Worm (Caenorhabditis elegans) whole organism, L4 larva: ENCODE results near the gene ttr-6.
A peak's percentile ranks its signal among the peaks of the same experiment; 100 is the strongest.

ENCODE experiments used
- F49E8.2 ChIP-seq: sonication (generic microtip); optimal IDR thresholded peaks from 2 replicates; lab custom pipeline; 2016; ENCODE audit warnings: missing compliant biosample characterization, mild to moderate bottlenecking, missing genetic modification characterization, borderline replicate concordance
- R02D3.7 ChIP-seq: fragments of 150-350 bp; sonication (generic microtip); optimal IDR thresholded peaks from 3 replicates; lab custom pipeline; 2014; ENCODE audit warnings: missing biosample characterization, missing genetic modification characterization
- Y75B8A.6 ChIP-seq: fragments of 200-800 bp; sonication (Bioruptor generic); IDR thresholded peaks from 2 replicates; pipeline ENCODE4 v1.3.6; 2022; ENCODE audit warnings: missing genetic modification reagents, missing genetic modification characterization, missing compliant biosample characterization
- aha-1 ChIP-seq: fragments of 150-350 bp; peaks from one replicate; lab custom pipeline; 2014; ENCODE audit warnings: missing biosample characterization, missing genetic modification characterization
- arid-1 ChIP-seq: fragments of 200-800 bp; sonication (Bioruptor generic); conservative IDR thresholded peaks from 2 replicates; pipeline ENCODE4 v1.3.6; 2022; ENCODE audit warnings: missing genetic modification reagents, missing genetic modification characterization, missing compliant biosample characterization
- attf-4 ChIP-seq: sonication (generic microtip); optimal IDR thresholded peaks from 3 replicates; lab custom pipeline; 2017; ENCODE audit warnings: missing biosample characterization, missing genetic modification characterization
- cey-2 ChIP-seq: sonication (generic microtip); optimal IDR thresholded peaks from 3 replicates; lab custom pipeline; 2017; ENCODE audit warnings: missing genetic modification characterization, mild to moderate bottlenecking, missing compliant biosample characterization, antibody characterized with exemption, borderline replicate concordance; ENCODE audit not compliant: insufficient read depth
- ctbp-1 ChIP-seq: fragments of 200-800 bp; sonication (Bioruptor generic); IDR thresholded peaks from 2 replicates; pipeline ENCODE4 v1.3.6; 2022; ENCODE audit warnings: missing genetic modification reagents, missing genetic modification characterization, missing compliant biosample characterization
- daf-16 ChIP-seq, 3 experiments: sonication (generic microtip); optimal IDR thresholded peaks; 2 replicates each; lab custom pipeline; 2016 to 2017; ENCODE audit warnings: missing genetic modification characterization in 3 of 3, missing genetic modification reagents in 3 of 3, mild to moderate bottlenecking in 2 of 3, missing compliant biosample characterization in 2 of 3, missing biosample characterization in 1 of 3, moderate library complexity in 1 of 3
- daf-19 ChIP-seq: fragments of 200-800 bp; sonication (Bioruptor generic); conservative IDR thresholded peaks from 2 replicates; pipeline ENCODE4 v1.3.6; 2022; ENCODE audit warnings: missing genetic modification characterization, missing compliant biosample characterization
- dmd-6 ChIP-seq: fragments of 200-800 bp; sonication (Bioruptor generic); IDR thresholded peaks from 2 replicates; pipeline ENCODE4 v1.3.6; 2022; ENCODE audit warnings: missing genetic modification reagents, missing genetic modification characterization, missing compliant biosample characterization
- dve-1 ChIP-seq: sonication (generic microtip); optimal IDR thresholded peaks from 2 replicates; lab custom pipeline; 2017; ENCODE audit warnings: antibody characterized with exemption, mild to moderate bottlenecking, missing genetic modification characterization, missing compliant biosample characterization; ENCODE audit not compliant: insufficient read depth
- hif-1 ChIP-seq, 2 experiments: sonication (generic microtip); optimal IDR thresholded peaks; 2 replicates each; lab custom pipeline; 2016 to 2017; ENCODE audit warnings: missing compliant biosample characterization in 2 of 2, missing genetic modification characterization in 2 of 2, missing genetic modification reagents in 2 of 2, missing genotype in 2 of 2, mild to moderate bottlenecking in 1 of 2
- hlh-11 ChIP-seq: fragments of 200-800 bp; sonication (Bioruptor generic); optimal IDR thresholded peaks from 2 replicates; lab custom pipeline; 2018; ENCODE audit warnings: mild to moderate bottlenecking, missing genetic modification characterization, missing compliant biosample characterization
- hlh-30 ChIP-seq: sonication (generic microtip); optimal IDR thresholded peaks from 2 replicates; lab custom pipeline; 2017; ENCODE audit warnings: antibody characterized with exemption, mild to moderate bottlenecking, missing genetic modification characterization, missing compliant biosample characterization; ENCODE audit not compliant: insufficient read depth
- lin-15B ChIP-seq: fragments of 150-350 bp; sonication (generic microtip); optimal IDR thresholded peaks from 3 replicates; lab custom pipeline; 2014; ENCODE audit warnings: missing biosample characterization, missing genetic modification characterization
- lsy-2 ChIP-seq, 2 experiments: fragments of 150-350 bp in 1 of 2; sonication (generic microtip) in 1 of 2; optimal IDR thresholded peaks; 2 replicates each; lab custom pipeline; 2014 to 2017; ENCODE audit warnings: missing biosample characterization in 2 of 2, missing genetic modification characterization in 2 of 2
- mdl-1 ChIP-seq, 2 experiments: fragments of 150-350 bp in 1 of 2; sonication (generic microtip) in 1 of 2; optimal IDR thresholded peaks; 2 replicates each; lab custom pipeline; 2014 to 2017; ENCODE audit warnings: missing biosample characterization in 2 of 2, missing genetic modification characterization in 2 of 2
- mdt-29 ChIP-seq: fragments of 200-800 bp; sonication (Bioruptor generic); IDR thresholded peaks from 2 replicates; pipeline ENCODE4 v1.3.6; 2022; ENCODE audit warnings: missing genetic modification reagents, missing genetic modification characterization, missing compliant biosample characterization
- mep-1 ChIP-seq: fragments of 150-350 bp; sonication (generic microtip); optimal IDR thresholded peaks from 3 replicates; lab custom pipeline; 2014; ENCODE audit warnings: missing biosample characterization, missing genetic modification characterization
- mes-2 ChIP-seq: sonication (generic microtip); optimal IDR thresholded peaks from 2 replicates; lab custom pipeline; 2016; ENCODE audit warnings: missing genotype, mild to moderate bottlenecking, missing genetic modification characterization, missing compliant biosample characterization; ENCODE audit not compliant: poor library complexity, severe bottlenecking
- mxl-3 ChIP-seq: fragments of 200-800 bp; sonication (Bioruptor generic); optimal IDR thresholded peaks from 2 replicates; lab custom pipeline; 2018; ENCODE audit warnings: mild to moderate bottlenecking, missing genetic modification characterization, missing compliant biosample characterization
- nhr-102 ChIP-seq: sonication (generic microtip); optimal IDR thresholded peaks from 2 replicates; lab custom pipeline; 2016; ENCODE audit warnings: mild to moderate bottlenecking, missing genetic modification characterization, moderate library complexity, missing compliant biosample characterization
- nhr-11 ChIP-seq: fragments of 150-350 bp; optimal IDR thresholded peaks from 2 replicates; lab custom pipeline; 2014; ENCODE audit warnings: missing biosample characterization, missing genetic modification characterization
- nhr-237 ChIP-seq: sonication (generic microtip); optimal IDR thresholded peaks from 2 replicates; lab custom pipeline; 2017; ENCODE audit warnings: missing biosample characterization, missing genetic modification characterization
- nhr-28 ChIP-seq: fragments of 150-350 bp; optimal IDR thresholded peaks from 2 replicates; lab custom pipeline; 2014; ENCODE audit warnings: missing biosample characterization, missing genetic modification characterization
- nhr-77 ChIP-seq: fragments of 150-350 bp; optimal IDR thresholded peaks from 2 replicates; lab custom pipeline; 2014; ENCODE audit warnings: missing biosample characterization, missing genetic modification characterization
- php-3 ChIP-seq: fragments of 200-800 bp; sonication (Bioruptor generic); IDR thresholded peaks from 2 replicates; pipeline ENCODE4 v1.3.6; 2022; ENCODE audit warnings: missing genetic modification reagents, missing genetic modification characterization, missing compliant biosample characterization
- pqm-1 ChIP-seq: sonication (generic microtip); optimal IDR thresholded peaks from 2 replicates; lab custom pipeline; 2017; ENCODE audit warnings: missing biosample characterization, missing genetic modification characterization
- saeg-2 ChIP-seq: fragments of 200-800 bp; sonication (Bioruptor generic); IDR thresholded peaks from 2 replicates; pipeline ENCODE4 v1.3.6; 2022; ENCODE audit warnings: missing genetic modification reagents, missing genetic modification characterization, missing compliant biosample characterization
- spr-1 ChIP-seq: sonication (generic microtip); optimal IDR thresholded peaks from 2 replicates; lab custom pipeline; 2016; ENCODE audit warnings: mild to moderate bottlenecking, missing genetic modification characterization, missing compliant biosample characterization
- tag-97 ChIP-seq: fragments of 200-800 bp; sonication (Bioruptor generic); IDR thresholded peaks from 2 replicates; pipeline ENCODE4 v1.3.6; 2022; ENCODE audit warnings: missing genetic modification characterization, missing compliant biosample characterization
- tra-1 ChIP-seq: fragments of 200-800 bp; sonication (Bioruptor generic); IDR thresholded peaks from 2 replicates; pipeline ENCODE4 v1.3.6; 2022; ENCODE audit warnings: missing genetic modification reagents, missing genetic modification characterization, missing compliant biosample characterization
- unc-62 ChIP-seq, 3 experiments: fragments of 150-350 bp in 1 of 3; sonication (generic microtip); optimal IDR thresholded peaks in 2 of 3; peaks in 1 of 3; 1 replicate in 1 of 3; 2 replicates in 2 of 3; lab custom pipeline; 2014 to 2017; ENCODE audit warnings: missing biosample characterization in 3 of 3, missing genetic modification characterization in 3 of 3, missing genetic modification reagents in 3 of 3, missing genotype in 1 of 3
- ztf-11 ChIP-seq: fragments of 150-350 bp; optimal IDR thresholded peaks from 2 replicates; lab custom pipeline; 2014; ENCODE audit warnings: missing biosample characterization, missing genetic modification characterization
- ztf-7 ChIP-seq: fragments of 150-350 bp; optimal IDR thresholded peaks from 2 replicates; lab custom pipeline; 2014; ENCODE audit warnings: missing biosample characterization, missing genetic modification characterization

The ttr-6 gene

DNA sequence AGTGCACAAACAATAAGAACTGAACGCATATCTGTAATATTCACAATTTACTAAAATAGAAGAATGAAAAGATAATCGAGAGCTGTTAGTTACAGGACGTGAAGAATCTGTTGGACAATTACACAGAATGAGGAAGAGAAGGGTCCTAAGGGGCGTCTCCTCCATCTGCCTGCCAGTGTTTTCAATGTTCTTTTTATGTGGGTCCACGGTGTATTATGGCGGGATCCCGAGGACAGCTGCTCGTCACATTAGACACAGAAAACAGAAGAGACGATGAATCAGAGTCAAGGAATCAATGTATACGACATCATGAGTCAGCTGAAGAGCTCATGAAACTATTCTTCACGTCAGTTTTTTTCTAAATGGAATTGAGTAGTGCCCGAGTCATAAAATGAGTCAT is at the start of gene ttr-6:
TSS of gene ttr-6 (minus strand) at position 33 of the 400 bp plus-strand sequence.
- TF ChIP-seq ctbp-1 (GFP tag; lab: Robert Waterston, UW) (no peak), daf-16 (GFP tag; optimal IDR thresholded peaks at IDR 0.05; lab: Kevin White, UChicago) (peak in 1 of 2 experiments; percentile 44), daf-16 (tag; optimal IDR thresholded peaks at IDR 0.05; lab: Kevin White, UChicago) (no peak)
- TF ChIP-seq, all 104 proteins: peak for 1

DNA sequence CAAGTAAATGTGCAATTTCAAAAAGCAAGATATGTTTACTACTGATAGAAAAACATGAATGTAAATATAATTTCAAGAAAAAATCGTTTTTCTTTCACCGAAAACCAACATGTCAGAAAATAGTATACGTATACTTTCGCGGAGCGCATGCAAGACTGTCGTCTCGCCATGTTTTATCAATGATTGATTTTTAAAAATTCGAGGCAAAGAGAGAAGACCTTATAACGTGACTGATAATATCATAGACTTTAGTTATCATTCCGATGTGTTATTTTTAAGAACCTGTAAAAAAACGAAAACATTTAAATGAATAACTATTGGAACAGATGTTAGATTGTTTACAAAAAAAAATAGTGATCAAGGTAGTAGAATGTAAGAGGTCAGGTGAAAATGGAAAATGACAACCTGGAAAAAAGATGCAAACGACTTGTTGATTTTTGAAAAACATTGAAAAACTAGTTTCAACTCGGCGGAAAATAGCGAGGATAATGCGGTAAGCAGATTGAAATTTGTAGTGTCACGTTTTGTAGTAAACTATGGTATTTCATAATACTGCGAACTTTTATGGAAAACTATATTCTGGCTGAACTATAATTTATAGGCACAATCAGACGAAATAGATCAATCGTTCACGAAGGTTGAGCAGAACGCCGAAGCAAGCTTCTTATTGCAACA is 49.6 kb upstream of the ttr-6 start:
- TF ChIP-seq dve-1 (peak; percentile 47), cey-2 (tag; lab: Kevin White, UChicago) (no peak), F49E8.2 (tag; lab: Kevin White, UChicago) (no peak), ztf-7 (tag; lab: Kevin White, UChicago) (no peak), attf-4 (tag; lab: Kevin White, UChicago) (no peak), hlh-30 (tag; lab: Kevin White, UChicago) (peak; percentile 57), pqm-1 (peak; percentile 55), R02D3.7 (tag; lab: Kevin White, UChicago) (no peak), ctbp-1 (GFP tag; lab: Robert Waterston, UW) (no peak), hlh-11 (peak; percentile 50), daf-16 (GFP tag; optimal IDR thresholded peaks at IDR 0.05; lab: Kevin White, UChicago) (no peak), daf-16 (tag; optimal IDR thresholded peaks at IDR 0.05; lab: Kevin White, UChicago) (peak; percentile 74), lin-15B (tag; lab: Kevin White, UChicago) (no peak), nhr-237 (tag; lab: Kevin White, UChicago) (no peak), nhr-11 (no peak), arid-1 (GFP tag; lab: Robert Waterston, UW) (no peak), dmd-6 (GFP tag; lab: Robert Waterston, UW) (peak; percentile 45; the same call in 1 of the 2 replicates), nhr-28 (peak; percentile 6), php-3 (GFP tag; lab: Robert Waterston, UW) (no peak), daf-19 (no peak), mep-1 (tag; lab: Kevin White, UChicago) (no peak)
- TF ChIP-seq, all 104 proteins: peak for 7

- TF ChIP-seq dve-1 (peak; percentile 78), mep-1 (tag; lab: Kevin White, UChicago) (peak; percentile 46), pqm-1 (peak; percentile 48), daf-16 (GFP tag; optimal IDR thresholded peaks at IDR 0.05; lab: Kevin White, UChicago) (no peak), daf-16 (tag; optimal IDR thresholded peaks at IDR 0.05; lab: Kevin White, UChicago) (peak; percentile 89), tag-97 (GFP tag; lab: Robert Waterston, UW) (no peak), lsy-2 (tag; optimal IDR thresholded peaks at IDR 0.05; lab: Kevin White, UChicago) (peak in 1 of 2 experiments; percentile 21), nhr-28 (peak; percentile 20), attf-4 (tag; lab: Kevin White, UChicago) (no peak), spr-1 (tag; lab: Kevin White, UChicago) (no peak), mdt-29 (GFP tag; lab: Robert Waterston, UW) (no peak), nhr-102 (peak; percentile 13), dmd-6 (GFP tag; lab: Robert Waterston, UW) (peak; percentile 19; the same call in 1 of the 2 replicates), php-3 (GFP tag; lab: Robert Waterston, UW) (0 out of 2 replicates have a peak, but pooled peaks have one; percentile 8), mdl-1 (tag; optimal IDR thresholded peaks at IDR 0.05; lab: Kevin White, UChicago) (peak in 1 of 2 experiments; percentile 4), hlh-11 (peak; percentile 64), saeg-2 (no peak), Y75B8A.6 (GFP tag; lab: Robert Waterston, UW) (no peak), hlh-30 (tag; lab: Kevin White, UChicago) (peak; percentile 60), nhr-77 (tag; lab: Kevin White, UChicago) (peak; percentile 21)
These were observed 48.2 kb upstream of the ttr-6 start, which contains the start of gene C56E10.3 for ce11 chrX:6644971-6645704. Gene C56E10.3, plus strand, starts transcription at chrX:6645654.

DNA sequence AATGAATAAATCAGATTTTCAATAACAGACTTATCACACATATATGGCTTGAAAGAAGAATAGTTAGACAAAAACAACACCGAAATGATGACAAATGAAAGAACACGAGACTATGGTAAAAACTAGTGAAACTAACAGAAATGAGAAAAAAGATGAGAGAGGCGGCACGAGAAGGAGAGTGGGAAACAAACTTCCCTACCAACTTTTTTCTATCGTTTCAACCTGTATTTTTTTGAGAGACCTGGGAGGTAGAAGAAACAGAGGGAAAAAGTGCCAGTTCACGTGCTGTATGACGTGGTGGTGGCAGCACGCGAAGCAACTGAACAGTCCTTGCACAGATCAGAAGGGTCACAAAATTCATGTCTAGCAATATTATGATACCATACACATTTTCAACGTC is 45.9 kb upstream of the ttr-6 start:
- peak in 1 of 2 experiments; percentile 79 for TF ChIP-seq mdl-1 (tag; optimal IDR thresholded peaks at IDR 0.05; lab: Kevin White, UChicago)
- peak; percentile 48 for TF ChIP-seq mxl-3
- TF ChIP-seq mes-2 (tag; lab: Kevin White, UChicago): no peak
- peak; percentile 16 for TF ChIP-seq nhr-28
- TF ChIP-seq unc-62 (GFP tag; optimal IDR thresholded peaks at IDR 0.05 in 1 of 2; lab: Kevin White, UChicago): peak in 1 of 2 experiments; percentile 82
- no peak for TF ChIP-seq unc-62 (tag; optimal IDR thresholded peaks at IDR 0.05; lab: Kevin White, UChicago)
- TF ChIP-seq tra-1 (GFP tag; lab: Robert Waterston, UW): 0 out of 2 replicates have a peak, but pooled peaks have one; percentile 26
- TF ChIP-seq ztf-11 (tag; lab: Kevin White, UChicago): no peak
- no peak for TF ChIP-seq arid-1 (GFP tag; lab: Robert Waterston, UW)
- TF ChIP-seq daf-16 (GFP tag; optimal IDR thresholded peaks at IDR 0.05; lab: Kevin White, UChicago): no peak
- peak; percentile 71 for TF ChIP-seq daf-16 (tag; optimal IDR thresholded peaks at IDR 0.05; lab: Kevin White, UChicago)
- TF ChIP-seq cey-2 (tag; lab: Kevin White, UChicago): peak; percentile 30
- TF ChIP-seq dve-1: peak; percentile 69
- TF ChIP-seq hlh-30 (tag; lab: Kevin White, UChicago): peak; percentile 91
- TF ChIP-seq aha-1 (tag; lab: Kevin White, UChicago): peak; percentile 95
- peak; percentile 39 for TF ChIP-seq mep-1 (tag; lab: Kevin White, UChicago)
- peak in 1 of 2 experiments; percentile 16 for TF ChIP-seq hif-1 (tag; optimal IDR thresholded peaks at IDR 0.05; lab: Kevin White, UChicago)
- peak; percentile 78 for TF ChIP-seq hlh-11
- TF ChIP-seq dmd-6 (GFP tag; lab: Robert Waterston, UW): peak; percentile 70
